Worm (Caenorhabditis elegans) whole organism, early embryonic: ENCODE data around the gene C14B1.3.
A peak's percentile ranks its signal among the peaks of the same experiment; 100 is the strongest.

Experiments used
- B0310.2 ChIP-seq: sonication (generic microtip); optimal IDR thresholded peaks from 2 replicates; lab custom pipeline; 2016; ENCODE audit warnings: mild to moderate bottlenecking, missing genetic modification characterization, missing compliant biosample characterization
- F13C5.2 ChIP-seq: sonication (generic microtip); optimal IDR thresholded peaks from 2 replicates; lab custom pipeline; 2017; ENCODE audit warnings: mild to moderate bottlenecking, missing genetic modification characterization, inconsistent platforms, missing compliant biosample characterization
- aly-1 ChIP-seq: sonication (generic microtip); optimal IDR thresholded peaks from 2 replicates; lab custom pipeline; 2016; ENCODE audit warnings: missing genetic modification characterization, missing compliant biosample characterization
- ama-1 ChIP-seq: fragments of 150-350 bp; optimal IDR thresholded peaks from 2 replicates; lab custom pipeline; 2014
- ceh-13 ChIP-seq: fragments of 200-800 bp; sonication (Bioruptor generic); optimal IDR thresholded peaks from 2 replicates; lab custom pipeline; 2018; ENCODE audit warnings: mild to moderate bottlenecking, missing genetic modification characterization, missing compliant biosample characterization
- ceh-36 ChIP-seq: sonication (generic microtip); optimal IDR thresholded peaks from 2 replicates; lab custom pipeline; 2016; ENCODE audit warnings: missing genetic modification characterization, inconsistent platforms, missing compliant biosample characterization
- ets-7 ChIP-seq: sonication (generic microtip); optimal IDR thresholded peaks from 2 replicates; lab custom pipeline; 2016; ENCODE audit warnings: missing genotype, missing genetic modification characterization, missing compliant biosample characterization
- flt-1 ChIP-seq: fragments of 200-800 bp; sonication (Bioruptor generic); IDR thresholded peaks from 2 replicates; pipeline ENCODE4 v1.3.6; 2022; ENCODE audit warnings: missing genetic modification characterization, missing compliant biosample characterization
- hmbx-1 ChIP-seq: sonication (generic microtip); optimal IDR thresholded peaks from 2 replicates; lab custom pipeline; 2016; ENCODE audit warnings: mild to moderate bottlenecking, missing genetic modification characterization, missing compliant biosample characterization
- hmg-4 ChIP-seq: fragments of 200-800 bp; sonication (Bioruptor generic); optimal IDR thresholded peaks from 2 replicates; lab custom pipeline; 2018; ENCODE audit warnings: mild to moderate bottlenecking, missing genetic modification characterization, missing compliant biosample characterization
- hnd-1 ChIP-seq: sonication (generic microtip); optimal IDR thresholded peaks from 2 replicates; lab custom pipeline; 2016; ENCODE audit warnings: missing genetic modification characterization, missing compliant biosample characterization
- pes-1 ChIP-seq: fragments of 200-800 bp; sonication (Bioruptor generic); IDR thresholded peaks from 2 replicates; pipeline ENCODE4 v1.3.6; 2022; ENCODE audit warnings: missing genetic modification reagents, missing genetic modification characterization, missing compliant biosample characterization
- scrt-1 ChIP-seq: fragments of 200-800 bp; sonication (Bioruptor generic); IDR thresholded peaks from 2 replicates; pipeline ENCODE4 v1.3.6; 2022; ENCODE audit warnings: missing genetic modification characterization, missing compliant biosample characterization
- sea-1 ChIP-seq: fragments of 200-800 bp; sonication (Bioruptor generic); conservative IDR thresholded peaks from 2 replicates; pipeline ENCODE4 v1.3.6; 2022; ENCODE audit warnings: missing genetic modification characterization, missing compliant biosample characterization
- tbx-11 ChIP-seq: fragments of 200-800 bp; sonication (Bioruptor generic); IDR thresholded peaks from 2 replicates; pipeline ENCODE4 v1.3.6; 2022; ENCODE audit warnings: missing genetic modification characterization, missing compliant biosample characterization
- tbx-37 ChIP-seq: fragments of 200-800 bp; sonication (Bioruptor generic); conservative IDR thresholded peaks from 2 replicates; pipeline ENCODE4 v1.3.6; 2022; ENCODE audit warnings: missing genetic modification reagents, missing genetic modification characterization, missing compliant biosample characterization
- tra-4 ChIP-seq: sonication (generic microtip); optimal IDR thresholded peaks from 2 replicates; lab custom pipeline; 2017; ENCODE audit warnings: missing genetic modification characterization, missing compliant biosample characterization

The C14B1.3 gene

DNA sequence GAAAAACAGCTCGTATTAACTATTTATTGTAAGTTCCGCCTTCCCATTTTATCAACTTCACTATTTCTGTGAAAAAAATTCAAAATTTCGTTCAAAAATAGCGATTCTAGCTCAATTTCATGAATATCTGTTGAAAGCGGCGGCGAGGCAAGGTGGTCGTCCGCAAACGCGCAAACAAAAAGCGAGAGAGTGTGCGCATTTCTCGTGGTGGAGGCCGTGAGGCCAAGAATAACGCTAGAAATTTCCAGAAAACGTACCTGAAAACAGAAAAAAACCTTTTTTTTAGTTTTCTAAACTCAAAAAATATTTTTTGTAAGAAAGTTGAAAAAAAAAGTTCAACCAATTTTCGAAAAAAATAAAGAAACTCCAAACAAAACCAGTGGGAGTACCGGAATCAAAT is 6.2 kb upstream of the C14B1.3 start:
- TF ChIP-seq scrt-1 (GFP tag; lab: Robert Waterston, UW), result peak; percentile 67; the same call in 1 of the 2 replicates

DNA sequence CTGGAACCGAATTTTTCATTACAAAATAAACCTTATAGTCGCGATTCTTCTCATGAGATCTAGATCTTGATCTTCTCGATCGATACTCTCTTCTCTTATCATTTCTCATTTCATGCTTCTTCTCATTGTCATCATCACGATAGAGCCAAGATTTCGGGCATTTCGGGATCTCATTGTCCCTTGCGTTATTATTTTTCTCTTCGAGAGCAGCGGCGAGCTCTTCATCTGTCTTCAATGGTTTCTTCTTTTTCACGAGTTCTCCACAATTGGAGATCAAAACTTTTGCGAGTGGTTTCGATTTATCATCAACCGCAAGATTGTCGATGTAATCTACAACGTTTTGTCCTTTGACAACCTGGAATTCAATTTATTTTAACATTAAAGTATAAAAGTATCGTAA is 5.0 kb upstream of the C14B1.3 start:
- TF ChIP-seq tra-4, result no peak
- TF ChIP-seq ama-1 (lab: Kevin White, UChicago), result no peak
- TF ChIP-seq hnd-1, result no peak
- TF ChIP-seq scrt-1 (GFP tag; lab: Robert Waterston, UW), result no peak
- TF ChIP-seq ceh-36 (tag; lab: Kevin White, UChicago), result no peak
- no peak for TF ChIP-seq F13C5.2 (tag; lab: Kevin White, UChicago)
- no peak for TF ChIP-seq hmbx-1 (tag; lab: Kevin White, UChicago)
- no peak for TF ChIP-seq sea-1 (GFP tag; lab: Robert Waterston, UW)
- TF ChIP-seq hmg-4, result no peak
- TF ChIP-seq ceh-13 (GFP tag; lab: Kevin White, UChicago), result no peak
- no peak for TF ChIP-seq pes-1 (GFP tag; lab: Robert Waterston, UW)
- no peak for TF ChIP-seq B0310.2 (tag; lab: Kevin White, UChicago)
- TF ChIP-seq aly-1 (tag; lab: Kevin White, UChicago), result no peak
- TF ChIP-seq flt-1, result no peak
- no peak for TF ChIP-seq ets-7 (tag; lab: Kevin White, UChicago)
- TF ChIP-seq tbx-37 (GFP tag; lab: Robert Waterston, UW), result no peak

DNA sequence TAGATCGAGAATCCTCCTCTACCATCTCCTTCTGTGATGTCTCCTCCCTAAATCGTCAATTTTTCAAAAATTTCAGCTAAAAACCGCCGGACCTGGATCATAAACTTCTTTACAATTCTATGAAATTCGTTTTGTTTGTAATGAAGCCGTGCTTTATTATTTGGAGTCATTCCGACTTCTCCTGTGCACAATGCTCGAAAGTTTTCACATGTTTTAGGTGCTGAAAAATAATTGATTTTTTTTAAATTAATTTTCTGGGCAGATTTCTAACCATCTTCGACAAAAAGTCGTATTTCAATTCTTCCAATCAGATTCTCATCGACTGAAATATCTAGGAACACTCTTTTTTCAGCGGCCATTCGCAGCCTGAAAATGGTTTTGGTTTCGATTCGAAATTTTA is 4.1 kb upstream of the C14B1.3 start, which contains the start of gene cyn-9:
Gene cyn-9, minus strand, starts transcription at position 366 of the 400 bp plus-strand sequence.
- TF ChIP-seq sea-1 (GFP tag; lab: Robert Waterston, UW) (no peak), scrt-1 (GFP tag; lab: Robert Waterston, UW) (no peak), pes-1 (GFP tag; lab: Robert Waterston, UW) (no peak), hnd-1 (no peak), tra-4 (no peak), hmbx-1 (tag; lab: Kevin White, UChicago) (no peak), ceh-36 (tag; lab: Kevin White, UChicago) (no peak), ets-7 (tag; lab: Kevin White, UChicago) (no peak), flt-1 (no peak), aly-1 (tag; lab: Kevin White, UChicago) (no peak), hmg-4 (no peak)

DNA sequence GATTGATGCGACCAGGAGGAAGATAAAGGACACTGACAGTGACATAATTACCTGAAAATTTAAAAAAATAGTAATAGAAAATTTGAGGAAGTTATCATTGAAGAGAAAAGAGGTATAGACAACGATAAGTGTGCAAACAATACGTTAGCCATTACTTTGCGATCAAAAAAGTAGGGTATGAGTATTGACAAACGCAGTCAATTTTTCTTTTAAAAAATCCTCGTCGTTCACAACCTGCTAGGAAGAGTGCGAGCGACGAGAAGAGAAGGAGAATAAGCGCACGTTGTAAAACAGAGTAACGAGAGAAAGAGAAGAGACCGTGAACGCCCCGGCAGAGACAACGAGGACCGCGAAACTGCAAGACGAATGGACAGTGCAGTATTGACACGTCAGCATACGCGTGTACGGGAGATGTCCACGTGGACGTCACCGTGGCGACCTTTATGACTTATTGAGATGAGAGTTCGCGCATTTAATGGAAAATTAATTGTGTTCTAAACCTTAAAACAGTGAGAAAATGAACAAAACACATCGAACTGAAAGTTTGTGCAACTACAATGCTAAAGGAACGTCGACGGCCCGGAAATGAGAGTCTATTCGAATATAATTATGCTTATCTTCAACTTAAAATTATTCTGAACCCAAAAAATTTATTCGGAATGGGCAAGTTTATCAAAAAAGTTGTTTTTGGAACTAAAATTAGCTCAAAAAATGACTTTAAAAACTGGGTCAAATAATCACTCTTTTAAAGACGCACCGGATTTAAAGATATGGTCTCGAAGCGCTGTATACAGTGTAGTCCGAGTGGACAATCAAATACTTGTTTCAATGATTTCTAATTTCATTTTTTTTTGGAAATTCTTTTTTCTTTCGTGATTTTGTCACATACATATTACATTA is 1.7 kb upstream of the C14B1.3 start, which contains the start of the genes pdi-1 and C14B1.2:
Gene pdi-1, minus strand, starts transcription at position 51 of the 900 bp plus-strand sequence.
Gene C14B1.2, plus strand, starts transcription at position 850 of the 900 bp plus-strand sequence.
- TF ChIP-seq hmg-4 (peak; percentile 52), ceh-36 (tag; lab: Kevin White, UChicago) (no peak), pes-1 (GFP tag; lab: Robert Waterston, UW) (no peak)

DNA sequence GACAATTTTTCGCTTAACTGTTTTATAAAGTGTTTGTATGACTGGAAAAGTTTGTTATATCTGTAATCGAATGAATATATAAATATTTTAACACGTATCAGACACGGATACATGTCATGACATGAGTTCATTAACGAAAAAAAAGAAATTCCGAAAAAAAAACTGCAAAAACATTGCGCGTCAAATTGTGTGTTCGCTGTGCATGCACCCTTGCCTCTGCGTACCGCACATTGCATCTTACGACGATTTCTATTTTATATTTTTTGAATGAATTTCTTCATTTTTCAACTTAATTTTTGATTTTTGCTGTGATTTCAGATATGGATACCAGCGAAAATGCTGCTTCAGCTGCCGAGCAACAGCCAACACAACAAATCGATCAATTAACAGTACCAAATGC is 1.6 kb downstream of the C14B1.3 start, which contains the start of gene wdr-5.1:
Gene wdr-5.1, plus strand, starts transcription at position 319 of the 400 bp plus-strand sequence.
- no peak for TF ChIP-seq aly-1 (tag; lab: Kevin White, UChicago)
- TF ChIP-seq tra-4, result no peak

DNA sequence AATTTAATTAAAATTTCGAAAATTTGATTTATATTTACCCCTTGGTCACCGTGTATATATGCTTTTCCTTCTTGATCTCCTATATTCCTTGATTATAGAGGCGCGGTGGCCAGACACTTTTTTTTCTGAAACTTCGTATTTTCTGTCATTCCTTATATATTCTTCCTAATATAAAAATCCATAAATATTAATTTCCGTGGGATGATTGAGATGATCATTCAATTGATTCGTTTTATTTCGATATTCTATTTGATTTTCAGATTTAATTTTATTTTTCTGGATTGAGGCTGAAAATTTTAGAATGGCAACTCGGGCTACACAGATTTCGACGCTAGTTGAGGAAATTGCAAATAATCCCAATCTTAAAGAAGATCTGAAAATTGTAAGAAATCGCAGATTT is 3.2 kb downstream of the C14B1.3 start, which contains the start of gene dph-1:
Gene dph-1, plus strand, starts transcription at position 301 of the 400 bp plus-strand sequence.
- no peak for TF ChIP-seq B0310.2 (tag; lab: Kevin White, UChicago)
- no peak for TF ChIP-seq tra-4
- no peak for TF ChIP-seq hmg-4
- no peak for TF ChIP-seq tbx-37 (GFP tag; lab: Robert Waterston, UW)
- no peak for TF ChIP-seq aly-1 (tag; lab: Kevin White, UChicago)
- no peak for TF ChIP-seq pes-1 (GFP tag; lab: Robert Waterston, UW)
- no peak for TF ChIP-seq F13C5.2 (tag; lab: Kevin White, UChicago)
- no peak for TF ChIP-seq scrt-1 (GFP tag; lab: Robert Waterston, UW)
- no peak for TF ChIP-seq ceh-13 (GFP tag; lab: Kevin White, UChicago)
- TF ChIP-seq sea-1 (GFP tag; lab: Robert Waterston, UW), result no peak
- no peak for TF ChIP-seq flt-1
- no peak for TF ChIP-seq ceh-36 (tag; lab: Kevin White, UChicago)
- no peak for TF ChIP-seq ama-1 (lab: Kevin White, UChicago)
- no peak for TF ChIP-seq ets-7 (tag; lab: Kevin White, UChicago)
- no peak for TF ChIP-seq tbx-11
- TF ChIP-seq hmbx-1 (tag; lab: Kevin White, UChicago), result no peak

DNA sequence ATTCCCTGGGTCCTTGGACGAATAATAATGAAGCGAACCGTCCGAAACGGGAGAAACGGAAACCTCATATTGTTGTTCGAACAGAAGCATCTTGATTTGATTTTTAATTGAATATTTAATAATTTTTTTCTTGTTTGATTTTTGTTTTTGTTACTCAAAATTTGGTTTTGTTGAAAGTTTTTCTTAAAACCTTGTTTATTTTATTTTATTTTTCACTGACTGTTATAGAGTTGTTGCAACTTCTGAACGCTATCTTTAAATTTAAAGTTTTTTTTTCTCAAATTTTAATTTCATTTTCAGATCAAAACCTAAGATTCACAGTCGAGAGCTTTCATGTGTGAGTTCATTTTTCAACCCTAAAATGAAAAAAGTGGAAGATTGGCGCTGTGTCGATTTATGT is 5.7 kb downstream of the C14B1.3 start, which contains the start of gene alkb-8:
Gene alkb-8, plus strand, starts transcription at position 301 of the 400 bp plus-strand sequence.
- TF ChIP-seq tra-4 (no peak), sea-1 (GFP tag; lab: Robert Waterston, UW) (no peak), ets-7 (tag; lab: Kevin White, UChicago) (no peak), aly-1 (tag; lab: Kevin White, UChicago) (no peak), flt-1 (no peak), hnd-1 (no peak), B0310.2 (tag; lab: Kevin White, UChicago) (no peak), hmbx-1 (tag; lab: Kevin White, UChicago) (no peak), ceh-13 (GFP tag; lab: Kevin White, UChicago) (no peak), ceh-36 (tag; lab: Kevin White, UChicago) (no peak), scrt-1 (GFP tag; lab: Robert Waterston, UW) (no peak), tbx-37 (GFP tag; lab: Robert Waterston, UW) (no peak), hmg-4 (no peak), pes-1 (GFP tag; lab: Robert Waterston, UW) (no peak), ama-1 (lab: Kevin White, UChicago) (no peak), tbx-11 (no peak), F13C5.2 (tag; lab: Kevin White, UChicago) (no peak)
